Worm (Caenorhabditis elegans) whole organism, young adult: Measurements from ENCODE around the gene F20D6.9.

Source experiments
- madf-10 ChIP-seq: sonication (generic microtip); optimal IDR thresholded peaks from 2 replicates; lab custom pipeline; 2016; ENCODE audit warnings: mild to moderate bottlenecking, missing genetic modification characterization, missing compliant biosample characterization
- mel-28 ChIP-seq: sonication (generic microtip); optimal IDR thresholded peaks from 2 replicates; lab custom pipeline; 2016; ENCODE audit warnings: borderline replicate concordance, mild to moderate bottlenecking, missing genetic modification characterization, missing compliant biosample characterization

DNA sequence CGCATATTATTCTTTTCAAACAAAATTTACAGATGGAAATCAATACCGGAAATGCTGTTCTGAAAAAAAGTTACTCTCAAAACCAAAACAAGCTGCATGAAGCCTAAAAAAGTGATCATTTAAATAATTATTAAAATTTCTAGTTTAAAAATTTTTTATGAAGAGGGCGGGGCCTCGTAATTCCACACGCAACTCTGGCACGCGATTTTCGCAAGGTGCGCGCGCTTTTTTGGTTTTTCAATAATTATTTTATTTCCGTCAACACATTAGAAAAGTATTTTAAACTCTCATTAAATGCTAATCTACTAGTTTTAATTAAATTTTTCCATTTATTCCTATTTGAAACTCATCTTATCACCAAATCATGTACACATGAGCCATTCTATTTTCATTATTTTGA, 47.5 kb downstream of the F20D6.9 start:
- no peak for TF ChIP-seq mel-28 (tag; lab: Kevin White, UChicago)
- no peak for TF ChIP-seq madf-10 (tag; lab: Kevin White, UChicago)
